Fruit fly (Drosophila melanogaster): ENCODE results near the gene p38c.

Gene p38c

dm6 chr3R:24105312-24105902, 44.6 kb downstream of the p38c start, which contains the start of gene Syx1A (continued):
- TF ChIP-seq Blimp-1 (GFP tag; optimal IDR thresholded peaks at IDR 0.05): no peak
- TF ChIP-seq CG11723 (GFP tag; optimal IDR thresholded peaks at IDR 0.05): peak; percentile 10
- TF ChIP-seq CG31224 (GFP tag; IDR thresholded peaks at IDR 0.05): no peak
- no peak for TF ChIP-seq CG8089 (GFP tag; optimal IDR thresholded peaks at IDR 0.05)
- peak; percentile 65 for TF ChIP-seq lab (GFP tag; optimal IDR thresholded peaks at IDR 0.05)
- TF ChIP-seq CG6254 (GFP tag; optimal IDR thresholded peaks at IDR 0.05): no peak
- no peak for TF ChIP-seq CG13123 (GFP tag; optimal IDR thresholded peaks at IDR 0.05)
- no peak for TF ChIP-seq CG7786 (GFP tag; optimal IDR thresholded peaks at IDR 0.05)
- TF ChIP-seq insv (GFP tag; optimal IDR thresholded peaks at IDR 0.05): no peak
- TF ChIP-seq CG6791 (GFP tag; IDR thresholded peaks at IDR 0.05; ENCODE audit: partially characterized antibody): no peak
- no peak for TF ChIP-seq CG18011 (GFP tag; optimal IDR thresholded peaks at IDR 0.05)
- TF ChIP-seq slou (GFP tag; optimal IDR thresholded peaks at IDR 0.05): no peak
- peak; percentile 68 for TF ChIP-seq CG10543 (GFP tag; optimal IDR thresholded peaks at IDR 0.05)
- no peak for TF ChIP-seq dmrt11E (tag; optimal IDR thresholded peaks at IDR 0.05)
- peak; percentile 22 for TF ChIP-seq CG2120 (GFP tag; optimal IDR thresholded peaks at IDR 0.05)
- no peak for TF ChIP-seq pros (GFP tag; optimal IDR thresholded peaks at IDR 0.05)
- no peak for TF ChIP-seq CG14965 (GFP tag; optimal IDR thresholded peaks at IDR 0.05; ENCODE audit: borderline replicate concordance)
- no peak for TF ChIP-seq sob (GFP tag; IDR thresholded peaks at IDR 0.05)
- no peak for TF ChIP-seq vnd (GFP tag; IDR thresholded peaks at IDR 0.05; ENCODE audit: partially characterized antibody)
- no peak for TF ChIP-seq bab2 (GFP tag; optimal IDR thresholded peaks at IDR 0.05)
- TF ChIP-seq Hr3 (GFP tag; optimal IDR thresholded peaks at IDR 0.05): no peak
- no peak for TF ChIP-seq lmd (GFP tag; IDR thresholded peaks at IDR 0.05)
- TF ChIP-seq CG15479 (GFP tag; optimal IDR thresholded peaks at IDR 0.05): peak; percentile 86
- no peak for TF ChIP-seq CG1602 (GFP tag; optimal IDR thresholded peaks at IDR 0.05)
- no peak for TF ChIP-seq Ptx1 (GFP tag; IDR thresholded peaks at IDR 0.05)
- no peak for TF ChIP-seq ERR (GFP tag; optimal IDR thresholded peaks at IDR 0.05)
- TF ChIP-seq Max (GFP tag; optimal IDR thresholded peaks at IDR 0.05): no peak
- TF ChIP-seq CG10209 (GFP tag; optimal IDR thresholded peaks at IDR 0.05): no peak
- no peak for TF ChIP-seq pan (optimal IDR thresholded peaks at IDR 0.05)
- no peak for TF ChIP-seq pan (GFP tag; optimal IDR thresholded peaks at IDR 0.05 in 1 of 2, IDR thresholded peaks at IDR 0.05 in 1 of 2)
- no peak for TF ChIP-seq CG18764 (GFP tag; optimal IDR thresholded peaks at IDR 0.05)
- TF ChIP-seq Meics (GFP tag; optimal IDR thresholded peaks at IDR 0.05): no peak
- no peak for TF ChIP-seq Adf1 (GFP tag; IDR thresholded peaks at IDR 0.05)
- TF ChIP-seq her (GFP tag; optimal IDR thresholded peaks at IDR 0.05): peak; percentile 23
- TF ChIP-seq ranshi (GFP tag; IDR thresholded peaks at IDR 0.05): no peak
- TF ChIP-seq Antp (GFP tag; optimal IDR thresholded peaks at IDR 0.05): no peak
- no peak for TF ChIP-seq prd (optimal IDR thresholded peaks at IDR 0.05)
- TF ChIP-seq prd (GFP tag; IDR thresholded peaks at IDR 0.05): no peak
- no peak for TF ChIP-seq TFAM (GFP tag; optimal IDR thresholded peaks at IDR 0.05)
- no peak for TF ChIP-seq peb (GFP tag; IDR thresholded peaks at IDR 0.05)
- no peak for TF ChIP-seq CG8478 (optimal IDR thresholded peaks at IDR 0.05)
- TF ChIP-seq CG3995 (GFP tag; optimal IDR thresholded peaks at IDR 0.05): peak; percentile 81
- TF ChIP-seq CG33213 (GFP tag; optimal IDR thresholded peaks at IDR 0.05): peak; percentile 73
- TF ChIP-seq CG13624 (GFP tag; optimal IDR thresholded peaks at IDR 0.05): peak; percentile 32
- TF ChIP-seq BEAF-32 (GFP tag; optimal IDR thresholded peaks at IDR 0.05): peak; percentile 48
- no peak for TF ChIP-seq ems (GFP tag; optimal IDR thresholded peaks at IDR 0.05)
- TF ChIP-seq crol (GFP tag; IDR thresholded peaks at IDR 0.05): no peak
- TF ChIP-seq CG13894 (tag; optimal IDR thresholded peaks at IDR 0.05): no peak
- no peak for TF ChIP-seq tx (GFP tag; optimal IDR thresholded peaks at IDR 0.05)
- no peak for TF ChIP-seq inv (GFP tag; IDR thresholded peaks at IDR 0.05; ENCODE audit: partially characterized antibody)
- no peak for TF ChIP-seq sisA (GFP tag; IDR thresholded peaks at IDR 0.05)
- no peak for TF ChIP-seq CG8765 (GFP tag; IDR thresholded peaks at IDR 0.05)

Measured in whole organism, embryonic.